Fruit fly (Drosophila melanogaster): ENCODE results near the gene nkd.

Gene nkd

dm6 chr3L:19042501-19042900, 2.7 kb downstream of the nkd start (continued):
- TF ChIP-seq pb (GFP tag; optimal IDR thresholded peaks at IDR 0.05) (no peak), Scr (GFP tag; IDR thresholded peaks at IDR 0.05; ENCODE audit: partially characterized antibody) (no peak), CG17385 (GFP tag; optimal IDR thresholded peaks at IDR 0.05) (peak; percentile 79), CG13775 (GFP tag; optimal IDR thresholded peaks at IDR 0.05) (peak; percentile 86), CG8089 (GFP tag; optimal IDR thresholded peaks at IDR 0.05) (no peak), HmgZ (tag; optimal IDR thresholded peaks at IDR 0.05) (peak; percentile 39), odd (GFP tag; optimal IDR thresholded peaks at IDR 0.05) (peak; percentile 77), Taf1 (GFP tag; IDR thresholded peaks at IDR 0.05) (no peak), br (optimal IDR thresholded peaks at IDR 0.05) (no peak), gt (GFP tag; IDR thresholded peaks at IDR 0.05) (no peak; the same call in 1 of the 2 replicates), CG43689 (GFP tag; IDR thresholded peaks at IDR 0.05) (no peak), CoRest (tag; optimal IDR thresholded peaks at IDR 0.05) (peak; percentile 93), cas (GFP tag; IDR thresholded peaks at IDR 0.05) (no peak), Ets65A (GFP tag) (peak; percentile 53), CG11695 (GFP tag; IDR thresholded peaks at IDR 0.05) (peak; percentile 84), CG9609 (GFP tag; optimal IDR thresholded peaks at IDR 0.05) (no peak), CG18011 (GFP tag; optimal IDR thresholded peaks at IDR 0.05) (peak; percentile 18), CG17568 (GFP tag; optimal IDR thresholded peaks at IDR 0.05) (peak; percentile 64), luna (GFP tag; optimal IDR thresholded peaks at IDR 0.05) (no peak), CG30020 (tag; optimal IDR thresholded peaks at IDR 0.05) (peak; percentile 70), GATAe (GFP tag; conservative IDR thresholded peaks at IDR 0.05) (no peak), pan (optimal IDR thresholded peaks at IDR 0.05) (no peak), pan (GFP tag; optimal IDR thresholded peaks at IDR 0.05 in 1 of 2, IDR thresholded peaks at IDR 0.05 in 1 of 2) (peak in 1 of 2 experiments; percentile 79), zen (tag; optimal IDR thresholded peaks at IDR 0.05) (peak; percentile 96), CG18599 (GFP tag; optimal IDR thresholded peaks at IDR 0.05) (peak; percentile 77), ken (GFP tag; IDR thresholded peaks at IDR 0.05) (no peak), CG32772 (GFP tag; IDR thresholded peaks at IDR 0.05) (peak; percentile 66), CG17802 (tag; optimal IDR thresholded peaks at IDR 0.05) (peak; percentile 46), CG18262 (tag; optimal IDR thresholded peaks at IDR 0.05) (peak; percentile 97), CG10267 (tag; optimal IDR thresholded peaks at IDR 0.05) (peak; percentile 90), CG13424 (tag; optimal IDR thresholded peaks at IDR 0.05) (peak; percentile 89), Bgb (GFP tag; IDR thresholded peaks at IDR 0.05; ENCODE audit: partially characterized antibody) (no peak), CG3726 (GFP tag; IDR thresholded peaks at IDR 0.05) (no peak), slp2 (GFP tag; optimal IDR thresholded peaks at IDR 0.05) (peak; percentile 8), CG12236 (GFP tag; optimal IDR thresholded peaks at IDR 0.05) (no peak), CG18619 (GFP tag; optimal IDR thresholded peaks at IDR 0.05) (peak; percentile 60), ase (GFP tag; IDR thresholded peaks at IDR 0.05) (peak; percentile 62; the same call in 1 of the 3 replicates), CG3065 (GFP tag; optimal IDR thresholded peaks at IDR 0.05) (peak; percentile 35), pita (GFP tag; optimal IDR thresholded peaks at IDR 0.05) (no peak), Nf-YA (GFP tag; IDR thresholded peaks at IDR 0.05) (0 out of 2 replicates have a peak, but pooled peaks have one; percentile 34), Elba2 (GFP tag; optimal IDR thresholded peaks at IDR 0.05) (peak; percentile 36), aop (GFP tag; IDR thresholded peaks at IDR 0.05) (no peak), CG17186 (GFP tag; optimal IDR thresholded peaks at IDR 0.05) (peak; percentile 62), CG12299 (tag; optimal IDR thresholded peaks at IDR 0.05) (peak; percentile 65), Ada2b (GFP tag; IDR thresholded peaks at IDR 0.05) (peak; percentile 31), CG34422 (GFP tag; IDR thresholded peaks at IDR 0.05) (peak; percentile 67), NK7.1 (GFP tag; optimal IDR thresholded peaks at IDR 0.05) (no peak), emc (GFP tag; optimal IDR thresholded peaks at IDR 0.05) (no peak), ash1 (GFP tag; optimal IDR thresholded peaks at IDR 0.05) (no peak), CG17328 (GFP tag; IDR thresholded peaks at IDR 0.05) (peak; percentile 76), dimm (GFP tag; IDR thresholded peaks at IDR 0.05) (no peak), CG12744 (GFP tag; optimal IDR thresholded peaks at IDR 0.05) (no peak)
